Worm (Caenorhabditis elegans): ENCODE results near the gene cgef-1.

DNA sequence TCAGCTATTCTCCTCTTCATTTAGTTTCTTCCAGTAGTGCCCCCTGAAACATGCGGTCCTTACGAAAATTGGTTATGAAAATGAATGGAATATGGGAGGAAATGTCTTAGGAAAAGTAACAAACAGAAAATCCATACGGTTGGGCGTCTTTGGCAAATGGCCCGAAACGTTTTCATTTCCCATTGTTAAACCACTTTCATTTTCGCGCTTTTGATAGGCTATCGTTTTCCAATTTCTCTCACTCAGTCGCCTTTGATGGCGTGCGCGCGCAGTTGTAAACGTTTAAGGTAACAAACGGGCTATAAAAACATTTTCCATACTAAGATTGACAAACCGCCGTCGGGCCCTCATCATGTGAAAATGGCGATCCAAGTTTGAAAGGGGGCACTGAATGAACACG lies 23.2 kb downstream of the cgef-1 start:
- no peak for TF ChIP-seq unc-62 (GFP tag; optimal IDR thresholded peaks at IDR 0.05)
- TF ChIP-seq jun-1 (tag; optimal IDR thresholded peaks at IDR 0.05), result no peak
